Fruit fly (Drosophila melanogaster): ENCODE measurements around the gene CG8117.

dm6 chrX:15688757-15689156, 44.7 kb downstream of the CG8117 start, which contains the start of gene CG15599:
- TF ChIP-seq jim (GFP tag; optimal IDR thresholded peaks at IDR 0.05) (no peak), pan (optimal IDR thresholded peaks at IDR 0.05) (no peak), Abd-B (GFP tag; optimal IDR thresholded peaks at IDR 0.05) (no peak), sage (GFP tag; optimal IDR thresholded peaks at IDR 0.05) (no peak), woc (GFP tag; optimal IDR thresholded peaks at IDR 0.05) (no peak), Hr78 (GFP tag; optimal IDR thresholded peaks at IDR 0.05) (no peak), Rel (GFP tag; optimal IDR thresholded peaks at IDR 0.05) (no peak), Rel (tag; optimal IDR thresholded peaks at IDR 0.05) (no peak), Myc (optimal IDR thresholded peaks at IDR 0.05) (no peak), GATAd (GFP tag; optimal IDR thresholded peaks at IDR 0.05) (no peak), usp (GFP tag; optimal IDR thresholded peaks at IDR 0.05) (no peak), psq (GFP tag; optimal IDR thresholded peaks at IDR 0.05) (no peak), h (GFP tag; optimal IDR thresholded peaks at IDR 0.05) (no peak), Vsx2 (GFP tag; optimal IDR thresholded peaks at IDR 0.05; ENCODE audit: partially characterized antibody) (no peak)
